Worm (Caenorhabditis elegans) whole organism, mixed stage, embryonic: ENCODE measurements around the gene C26B9.1.

Experiments
- M03D4.4 ChIP-seq: sonication (generic microtip); optimal IDR thresholded peaks from 2 replicates; lab custom pipeline; 2017; ENCODE audit warnings: mild to moderate bottlenecking, missing genetic modification characterization, missing compliant biosample characterization
- bed-3 ChIP-seq: fragments of 200-800 bp; sonication (Bioruptor generic); optimal IDR thresholded peaks from 3 replicates; lab custom pipeline; 2018; ENCODE audit warnings: mild to moderate bottlenecking, missing genetic modification characterization, moderate library complexity, missing compliant biosample characterization
- blmp-1 ChIP-seq: fragments of 150-350 bp; optimal IDR thresholded peaks from 2 replicates; lab custom pipeline; 2014; ENCODE audit warnings: missing biosample characterization, missing genetic modification characterization
- ceh-39 ChIP-seq: fragments of 150-350 bp; optimal IDR thresholded peaks from 2 replicates; lab custom pipeline; 2014; ENCODE audit warnings: missing biosample characterization, missing genetic modification characterization
- ceh-43 ChIP-seq: fragments of 200-800 bp; sonication (Bioruptor generic); optimal IDR thresholded peaks from 2 replicates; lab custom pipeline; 2018; ENCODE audit warnings: mild to moderate bottlenecking, missing genetic modification characterization, moderate library complexity, missing compliant biosample characterization
- ceh-83 ChIP-seq: fragments of 200-800 bp; sonication (Bioruptor generic); optimal IDR thresholded peaks from 2 replicates; lab custom pipeline; 2018; ENCODE audit warnings: mild to moderate bottlenecking, missing genetic modification characterization, missing compliant biosample characterization
- ces-1 ChIP-seq: fragments of 150-350 bp; optimal IDR thresholded peaks from 2 replicates; lab custom pipeline; 2014; ENCODE audit warnings: missing biosample characterization, missing genetic modification reagents, missing genetic modification characterization
- cnd-1 ChIP-seq: fragments of 200-800 bp; sonication (Bioruptor generic); optimal IDR thresholded peaks from 2 replicates; lab custom pipeline; 2018; ENCODE audit warnings: mild to moderate bottlenecking, missing genetic modification characterization, missing compliant biosample characterization
- drap-1 ChIP-seq: fragments of 200-800 bp; sonication (Bioruptor generic); optimal IDR thresholded peaks from 3 replicates; lab custom pipeline; 2018; ENCODE audit warnings: mild to moderate bottlenecking, missing genetic modification characterization, missing compliant biosample characterization
- elt-1 ChIP-seq: sonication (generic microtip); optimal IDR thresholded peaks from 2 replicates; lab custom pipeline; 2017; ENCODE audit warnings: missing genetic modification characterization, mild to moderate bottlenecking, missing compliant biosample characterization, antibody characterized with exemption, moderate library complexity, borderline replicate concordance; ENCODE audit not compliant: insufficient read depth
- elt-3 ChIP-seq: fragments of 150-350 bp; optimal IDR thresholded peaks from 2 replicates; lab custom pipeline; 2014; ENCODE audit warnings: missing biosample characterization, missing genetic modification characterization
- flh-1 ChIP-seq: fragments of 200-800 bp; sonication (Bioruptor generic); optimal IDR thresholded peaks from 2 replicates; lab custom pipeline; 2018; ENCODE audit warnings: mild to moderate bottlenecking, missing genetic modification characterization, moderate library complexity, missing compliant biosample characterization
- ham-2 ChIP-seq: fragments of 200-800 bp; sonication (Bioruptor generic); optimal IDR thresholded peaks from 2 replicates; lab custom pipeline; 2018; ENCODE audit warnings: mild to moderate bottlenecking, missing genetic modification characterization, missing compliant biosample characterization
- hlh-1 ChIP-seq: fragments of 150-350 bp; optimal IDR thresholded peaks from 2 replicates; lab custom pipeline; 2014; ENCODE audit warnings: missing biosample characterization, missing genetic modification reagents, missing genetic modification characterization
- lin-13 ChIP-seq: fragments of 150-350 bp; optimal IDR thresholded peaks from 2 replicates; lab custom pipeline; 2014; ENCODE audit warnings: missing biosample characterization, missing genetic modification characterization
- lin-32 ChIP-seq: fragments of 200-800 bp; sonication (Bioruptor generic); optimal IDR thresholded peaks from 2 replicates; lab custom pipeline; 2018; ENCODE audit warnings: mild to moderate bottlenecking, missing genetic modification characterization, missing compliant biosample characterization
- lsy-2 ChIP-seq: fragments of 150-350 bp; optimal IDR thresholded peaks from 2 replicates; lab custom pipeline; 2014; ENCODE audit warnings: missing biosample characterization, missing genetic modification characterization
- mab-5 ChIP-seq: fragments of 150-350 bp; optimal IDR thresholded peaks from 2 replicates; lab custom pipeline; 2014; ENCODE audit warnings: missing biosample characterization, missing genetic modification characterization
- mep-1 ChIP-seq: fragments of 150-350 bp; optimal IDR thresholded peaks from 2 replicates; lab custom pipeline; 2017; ENCODE audit warnings: missing biosample characterization, missing genetic modification reagents, missing genetic modification characterization, inconsistent platforms
- mls-2 ChIP-seq: sonication (generic microtip); optimal IDR thresholded peaks from 2 replicates; lab custom pipeline; 2016; ENCODE audit warnings: mild to moderate bottlenecking, missing genetic modification characterization, moderate library complexity, missing compliant biosample characterization
- nhr-12 ChIP-seq: fragments of 150-350 bp; optimal IDR thresholded peaks from 2 replicates; lab custom pipeline; 2014; ENCODE audit warnings: missing biosample characterization, missing genetic modification characterization
- nhr-2 ChIP-seq: fragments of 150-350 bp; optimal IDR thresholded peaks from 2 replicates; lab custom pipeline; 2014; ENCODE audit warnings: missing biosample characterization, missing genetic modification characterization
- nhr-237 ChIP-seq: fragments of 150-350 bp; optimal IDR thresholded peaks from 2 replicates; lab custom pipeline; 2014; ENCODE audit warnings: missing biosample characterization, missing genetic modification characterization
- nhr-28 ChIP-seq: fragments of 150-350 bp; optimal IDR thresholded peaks from 2 replicates; lab custom pipeline; 2014; ENCODE audit warnings: missing biosample characterization, missing genetic modification characterization
- nhr-76 ChIP-seq: sonication (generic microtip); optimal IDR thresholded peaks from 2 replicates; lab custom pipeline; 2017; ENCODE audit warnings: missing biosample characterization, missing genetic modification characterization
- pha-4 ChIP-seq: fragments of 150-350 bp; optimal IDR thresholded peaks from 2 replicates; lab custom pipeline; 2018; ENCODE audit warnings: missing biosample characterization, missing genetic modification reagents, missing genetic modification characterization
- sem-2 ChIP-seq: fragments of 200-800 bp; sonication (Bioruptor generic); optimal IDR thresholded peaks from 2 replicates; lab custom pipeline; 2018; ENCODE audit warnings: mild to moderate bottlenecking, missing genetic modification characterization, missing compliant biosample characterization
- snpc-4 ChIP-seq: fragments of 150-350 bp; optimal IDR thresholded peaks from 2 replicates; lab custom pipeline; 2014; ENCODE audit warnings: missing biosample characterization, missing genetic modification characterization
- sptf-1 ChIP-seq: sonication (generic microtip); optimal IDR thresholded peaks from 2 replicates; lab custom pipeline; 2017; ENCODE audit warnings: mild to moderate bottlenecking, missing genetic modification characterization, moderate library complexity, missing compliant biosample characterization
- tbx-8 ChIP-seq: fragments of 200-800 bp; sonication (Bioruptor generic); optimal IDR thresholded peaks from 2 replicates; lab custom pipeline; 2018; ENCODE audit warnings: mild to moderate bottlenecking, missing genetic modification characterization, moderate library complexity, missing compliant biosample characterization
- unc-120 ChIP-seq: sonication (generic microtip); optimal IDR thresholded peaks from 2 replicates; lab custom pipeline; 2017; ENCODE audit warnings: missing genetic modification characterization, missing compliant biosample characterization; ENCODE audit not compliant: poor library complexity, severe bottlenecking
- unc-39 ChIP-seq: fragments of 150-350 bp; optimal IDR thresholded peaks from 2 replicates; lab custom pipeline; 2014; ENCODE audit warnings: missing biosample characterization, missing genetic modification characterization
- unc-62 ChIP-seq: fragments of 150-350 bp; optimal IDR thresholded peaks from 2 replicates; lab custom pipeline; 2014; ENCODE audit warnings: missing biosample characterization, missing genetic modification reagents, missing genetic modification characterization
- zip-8 ChIP-seq: fragments of 150-350 bp; optimal IDR thresholded peaks from 2 replicates; lab custom pipeline; 2014; ENCODE audit warnings: missing biosample characterization, missing genetic modification characterization
- ztf-11 ChIP-seq: fragments of 150-350 bp; optimal IDR thresholded peaks from 2 replicates; lab custom pipeline; 2014; ENCODE audit warnings: missing biosample characterization, missing genetic modification characterization

C26B9.1 gene

DNA sequence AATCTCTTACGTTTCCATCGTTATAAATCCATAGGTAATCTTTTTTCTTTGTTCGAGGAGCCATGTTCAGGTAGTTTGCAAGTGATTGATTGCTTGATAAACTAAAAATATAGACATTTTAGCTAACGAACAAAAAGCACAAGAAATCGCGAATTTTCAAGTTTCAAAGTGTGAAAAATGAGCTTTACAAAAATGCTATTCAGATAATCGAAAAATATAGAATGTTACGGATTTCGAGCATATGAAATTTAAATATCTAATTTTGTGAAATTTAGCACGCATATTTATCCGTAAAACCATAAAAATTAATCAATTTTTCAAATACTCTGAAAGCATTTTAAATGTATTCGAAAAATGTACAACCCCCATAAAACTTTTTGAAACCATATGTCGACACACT, 9.0 kb upstream of the C26B9.1 start, which contains the start of gene C26B9.6:
Gene C26B9.6, minus strand, starts transcription at position 101 of the 400 bp plus-strand sequence.
- TF ChIP-seq mls-2 (tag; lab: Kevin White, UChicago) (no peak), mep-1 (tag; lab: Kevin White, UChicago) (no peak), cnd-1 (no peak), tbx-8 (GFP tag; lab: Kevin White, UChicago) (no peak), flh-1 (GFP tag; lab: Kevin White, UChicago) (no peak), unc-62 (GFP tag; lab: Kevin White, UChicago) (no peak), unc-120 (tag; lab: Kevin White, UChicago) (no peak), sem-2 (GFP tag; lab: Kevin White, UChicago) (no peak), drap-1 (GFP tag; lab: Kevin White, UChicago) (no peak), elt-3 (no peak), M03D4.4 (tag; lab: Kevin White, UChicago) (no peak), lsy-2 (tag; lab: Kevin White, UChicago) (no peak), lin-13 (tag; lab: Kevin White, UChicago) (no peak), bed-3 (GFP tag; lab: Kevin White, UChicago) (no peak), sptf-1 (no peak), nhr-76 (tag; lab: Kevin White, UChicago) (no peak), nhr-28 (no peak), elt-1 (no peak)
- TF ChIP-seq, all 35 proteins: peak for 0

DNA sequence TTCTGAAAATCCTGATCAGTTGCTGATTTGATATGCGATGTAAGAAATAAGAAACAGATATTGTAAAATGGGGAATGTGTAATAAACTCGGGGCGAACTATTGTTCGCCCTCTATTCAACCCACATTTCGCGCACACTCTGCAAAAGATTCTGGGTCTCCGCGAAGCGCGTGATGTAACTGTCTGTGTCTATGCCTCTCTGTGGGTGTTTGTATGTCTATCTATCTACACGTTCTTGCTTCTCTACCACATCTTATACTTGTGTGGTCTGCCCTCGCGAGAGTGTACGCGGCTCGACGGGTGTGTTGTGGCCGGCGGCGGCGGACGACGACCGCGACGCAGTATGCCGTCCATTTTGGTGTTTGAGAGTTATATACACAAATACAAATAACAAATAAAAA, 7.9 kb upstream of the C26B9.1 start:
- TF ChIP-seq drap-1 (GFP tag; lab: Kevin White, UChicago) = peak; percentile 30
- TF ChIP-seq pha-4 (tag; lab: Kevin White, UChicago) = peak; percentile 90
- no peak for TF ChIP-seq flh-1 (GFP tag; lab: Kevin White, UChicago)
- peak; percentile 36 for TF ChIP-seq nhr-237 (tag; lab: Kevin White, UChicago)
- TF ChIP-seq ham-2 (GFP tag; lab: Kevin White, UChicago) = peak; percentile 75
- TF ChIP-seq elt-3 = no peak
- TF ChIP-seq ceh-43 (GFP tag; lab: Kevin White, UChicago) = no peak
- TF ChIP-seq nhr-76 (tag; lab: Kevin White, UChicago) = no peak
- TF ChIP-seq unc-39 (tag; lab: Kevin White, UChicago) = no peak
- no peak for TF ChIP-seq ceh-39
- no peak for TF ChIP-seq lin-13 (tag; lab: Kevin White, UChicago)
- no peak for TF ChIP-seq snpc-4 (tag; lab: Kevin White, UChicago)
- TF ChIP-seq sem-2 (GFP tag; lab: Kevin White, UChicago) = no peak
- no peak for TF ChIP-seq nhr-12 (tag; lab: Kevin White, UChicago)
- peak; percentile 72 for TF ChIP-seq hlh-1 (tag; lab: Kevin White, UChicago)
- peak; percentile 52 for TF ChIP-seq mls-2 (tag; lab: Kevin White, UChicago)
- peak; percentile 60 for TF ChIP-seq unc-120 (tag; lab: Kevin White, UChicago)
- no peak for TF ChIP-seq nhr-2 (tag; lab: Kevin White, UChicago)
- peak; percentile 57 for TF ChIP-seq mep-1 (tag; lab: Kevin White, UChicago)
- peak; percentile 46 for TF ChIP-seq bed-3 (GFP tag; lab: Kevin White, UChicago)
- no peak for TF ChIP-seq cnd-1
- no peak for TF ChIP-seq ceh-83
- TF ChIP-seq mab-5 (tag; lab: Kevin White, UChicago) = no peak
- TF ChIP-seq lin-32 = no peak
- peak; percentile 5 for TF ChIP-seq lsy-2 (tag; lab: Kevin White, UChicago)
- TF ChIP-seq sptf-1 = peak; percentile 57
- TF ChIP-seq M03D4.4 (tag; lab: Kevin White, UChicago) = peak; percentile 47
- TF ChIP-seq elt-1 = no peak
- peak; percentile 8 for TF ChIP-seq unc-62 (GFP tag; lab: Kevin White, UChicago)
- no peak for TF ChIP-seq blmp-1 (tag; lab: Kevin White, UChicago)
- no peak for TF ChIP-seq ztf-11 (tag; lab: Kevin White, UChicago)
- peak; percentile 15 for TF ChIP-seq ces-1 (GFP tag; lab: Kevin White, UChicago)
- TF ChIP-seq tbx-8 (GFP tag; lab: Kevin White, UChicago) = no peak
- no peak for TF ChIP-seq zip-8
- no peak for TF ChIP-seq nhr-28

ce11 chrX:5337959-5338358, 6.4 kb upstream of the C26B9.1 start, which contains the start of gene C26B9.3:
C26B9.3 (plus strand) TSS chrX:5338301.
- TF ChIP-seq nhr-237 (tag; lab: Kevin White, UChicago) (no peak), elt-1 (peak; percentile 5), mls-2 (tag; lab: Kevin White, UChicago) (no peak), pha-4 (tag; lab: Kevin White, UChicago) (no peak), blmp-1 (tag; lab: Kevin White, UChicago) (peak; percentile 87), ham-2 (GFP tag; lab: Kevin White, UChicago) (peak; percentile 64), nhr-28 (no peak)
